Worm (Caenorhabditis elegans) whole organism, L4 larva: Measurements from ENCODE around the gene ZK177.12.

ENCODE experiments used
- F49E8.2 ChIP-seq: sonication (generic microtip); optimal IDR thresholded peaks from 2 replicates; lab custom pipeline; 2016; ENCODE audit warnings: missing compliant biosample characterization, mild to moderate bottlenecking, missing genetic modification characterization, borderline replicate concordance
- aly-2 ChIP-seq: sonication (generic microtip); optimal IDR thresholded peaks from 2 replicates; lab custom pipeline; 2018; ENCODE audit warnings: missing biosample characterization, missing genetic modification characterization
- ama-1 ChIP-seq: fragments of 150-350 bp; optimal IDR thresholded peaks from 2 replicates; lab custom pipeline; 2014; ENCODE audit warnings: inconsistent platforms, mixed read lengths
- attf-4 ChIP-seq: sonication (generic microtip); optimal IDR thresholded peaks from 3 replicates; lab custom pipeline; 2017; ENCODE audit warnings: missing biosample characterization, missing genetic modification characterization
- ceh-82 ChIP-seq: sonication (generic microtip); optimal IDR thresholded peaks from 2 replicates; lab custom pipeline; 2017; ENCODE audit warnings: missing biosample characterization, missing genetic modification characterization
- dmd-9 ChIP-seq: fragments of 200-800 bp; sonication (Bioruptor generic); IDR thresholded peaks from 2 replicates; pipeline ENCODE4 v1.3.6; 2022; ENCODE audit warnings: missing genetic modification reagents, missing genetic modification characterization, missing compliant biosample characterization
- egl-27 ChIP-seq: sonication (generic microtip); optimal IDR thresholded peaks from 3 replicates; lab custom pipeline; 2017; ENCODE audit warnings: missing biosample characterization, missing genetic modification reagents, missing genetic modification characterization
- hlh-30 ChIP-seq: sonication (generic microtip); optimal IDR thresholded peaks from 2 replicates; lab custom pipeline; 2017; ENCODE audit warnings: antibody characterized with exemption, mild to moderate bottlenecking, missing genetic modification characterization, missing compliant biosample characterization; ENCODE audit not compliant: insufficient read depth
- lim-7 ChIP-seq: fragments of 200-800 bp; sonication (Bioruptor generic); IDR thresholded peaks from 2 replicates; pipeline ENCODE4 v1.3.6; 2022; ENCODE audit warnings: missing genetic modification characterization, missing compliant biosample characterization
- mep-1 ChIP-seq: fragments of 150-350 bp; sonication (generic microtip); optimal IDR thresholded peaks from 3 replicates; lab custom pipeline; 2014; ENCODE audit warnings: missing biosample characterization, missing genetic modification characterization
- nhr-76 ChIP-seq: fragments of 150-350 bp; optimal IDR thresholded peaks from 2 replicates; lab custom pipeline; 2014; ENCODE audit warnings: missing biosample characterization, missing genetic modification characterization
- skn-1 ChIP-seq: fragments of 150-350 bp; optimal IDR thresholded peaks from 2 replicates; lab custom pipeline; 2014; ENCODE audit warnings: missing biosample characterization, missing genetic modification characterization
- unc-62 ChIP-seq, 3 experiments: fragments of 150-350 bp in 1 of 3; sonication (generic microtip); optimal IDR thresholded peaks in 2 of 3; peaks in 1 of 3; 1 replicate in 1 of 3; 2 replicates in 2 of 3; lab custom pipeline; 2014 to 2017; ENCODE audit warnings: missing biosample characterization in 3 of 3, missing genetic modification characterization in 3 of 3, missing genetic modification reagents in 3 of 3, missing genotype in 1 of 3
- zag-1 ChIP-seq: fragments of 150-350 bp; optimal IDR thresholded peaks from 2 replicates; lab custom pipeline; 2014; ENCODE audit warnings: missing biosample characterization, missing genetic modification characterization

- TF ChIP-seq aly-2 (no peak), ama-1 (lab: Kevin White, UChicago) (no peak), F49E8.2 (tag; lab: Kevin White, UChicago) (no peak), unc-62 (GFP tag; optimal IDR thresholded peaks at IDR 0.05 in 1 of 2; lab: Kevin White, UChicago) (no peak), unc-62 (tag; optimal IDR thresholded peaks at IDR 0.05; lab: Kevin White, UChicago) (no peak), attf-4 (no peak), skn-1 (tag; lab: Kevin White, UChicago) (no peak), mep-1 (tag; lab: Kevin White, UChicago) (no peak), ceh-82 (tag; lab: Kevin White, UChicago) (no peak), nhr-76 (tag; lab: Kevin White, UChicago) (no peak), dmd-9 (GFP tag; lab: Robert Waterston, UW) (no peak), lim-7 (GFP tag; lab: Robert Waterston, UW) (no peak), zag-1 (tag; lab: Kevin White, UChicago) (no peak), hlh-30 (tag; lab: Kevin White, UChicago) (no peak), egl-27 (tag; lab: Kevin White, UChicago) (no peak)
These were observed 8.9 kb upstream of the ZK177.12 start for ce11 chrII:5512473-5513097.
